Worm (Caenorhabditis elegans): ENCODE results near the gene srxa-14.

The srxa-14 gene

ce11 chrV:20638344-20638743 is 1.1 kb upstream of the srxa-14 start, which contains the start of gene Y44A6B.3:
Gene Y44A6B.3, minus strand, starts transcription at chrV:20638444.
- no peak for TF ChIP-seq mep-1 (tag; optimal IDR thresholded peaks at IDR 0.05)
- no peak for TF ChIP-seq R02D3.7 (tag; optimal IDR thresholded peaks at IDR 0.05)
- no peak for TF ChIP-seq mes-2 (tag; optimal IDR thresholded peaks at IDR 0.05; ENCODE audit: poor library complexity, severe bottlenecking)
- TF ChIP-seq vab-7 (GFP tag; IDR thresholded peaks at IDR 0.05) = no peak
- TF ChIP-seq aly-2 (tag; optimal IDR thresholded peaks at IDR 0.05) = no peak

- no peak for TF ChIP-seq daf-19 (GFP tag; conservative IDR thresholded peaks at IDR 0.05)
- TF ChIP-seq nhr-76 (tag; optimal IDR thresholded peaks at IDR 0.05) = no peak
These were observed 2.5 kb downstream of the srxa-14 start, which contains the start of gene srxa-15 for ce11 chrV:20641896-20642295. Gene srxa-15, plus strand, starts transcription at chrV:20642196.

ce11 chrV:20645479-20645878 is 6.1 kb downstream of the srxa-14 start:
- TF ChIP-seq zag-1 (tag; optimal IDR thresholded peaks at IDR 0.05) = no peak
- no peak for TF ChIP-seq Y105C5A.15 (GFP tag; IDR thresholded peaks at IDR 0.05)

- TF ChIP-seq mxl-3 (GFP tag; optimal IDR thresholded peaks at IDR 0.05) = peak; percentile 7
- no peak for TF ChIP-seq mes-2 (tag; optimal IDR thresholded peaks at IDR 0.05; ENCODE audit: poor library complexity, severe bottlenecking)
- TF ChIP-seq nhr-41 (GFP tag; IDR thresholded peaks at IDR 0.05) = no peak
- TF ChIP-seq ceh-82 (tag; optimal IDR thresholded peaks at IDR 0.05) = no peak
- TF ChIP-seq sdz-12 (GFP tag; optimal IDR thresholded peaks at IDR 0.05) = no peak
- TF ChIP-seq cey-2 (tag; optimal IDR thresholded peaks at IDR 0.05; ENCODE audit: borderline replicate concordance, insufficient read depth) = peak; percentile 32
- no peak for TF ChIP-seq madf-9 (GFP tag; conservative IDR thresholded peaks at IDR 0.05)
- TF ChIP-seq hlh-30 (tag; optimal IDR thresholded peaks at IDR 0.05; ENCODE audit: insufficient read depth) = peak; percentile 19
- peak; percentile 31 for TF ChIP-seq hlh-11 (tag; optimal IDR thresholded peaks at IDR 0.05)
- TF ChIP-seq Y48G9A.11 (GFP tag; IDR thresholded peaks at IDR 0.05) = no peak
- no peak for TF ChIP-seq F37D6.2 (tag; optimal IDR thresholded peaks at IDR 0.05)
- no peak for TF ChIP-seq nhr-77 (tag; optimal IDR thresholded peaks at IDR 0.05)
- TF ChIP-seq arid-1 (GFP tag; conservative IDR thresholded peaks at IDR 0.05) = no peak
- TF ChIP-seq ztf-7 (tag; optimal IDR thresholded peaks at IDR 0.05) = no peak
- peak; percentile 22; the same call in 1 of the 2 replicates for TF ChIP-seq hmg-1.1 (GFP tag; IDR thresholded peaks at IDR 0.05)
- TF ChIP-seq nhr-28 (tag; optimal IDR thresholded peaks at IDR 0.05) = peak; percentile 68
These were observed 9.5 kb downstream of the srxa-14 start for ce11 chrV:20648868-20649267.

DNA sequence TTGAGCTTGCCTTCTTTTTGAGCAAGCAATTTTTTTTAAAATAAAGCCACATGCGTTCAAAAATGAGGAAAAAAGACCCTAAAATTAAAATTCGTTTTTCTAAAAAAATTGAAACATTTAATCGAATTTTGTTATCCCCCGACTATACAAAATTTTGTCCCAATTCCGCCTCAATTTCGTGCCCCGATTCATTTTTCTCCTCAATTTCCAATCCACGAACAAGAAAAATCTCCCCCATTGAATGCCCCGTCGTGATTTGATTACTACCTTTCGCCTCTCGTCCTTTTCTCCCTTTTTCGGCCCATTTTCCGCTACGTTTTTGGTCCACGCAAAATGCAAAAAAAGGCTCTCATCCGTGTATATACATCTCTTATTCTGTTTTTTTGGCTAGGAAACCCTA is 12.5 kb downstream of the srxa-14 start:
- TF ChIP-seq nhr-10 (tag; optimal IDR thresholded peaks at IDR 0.05) = no peak
- peak; percentile 14 for TF ChIP-seq fkh-10 (GFP tag; optimal IDR thresholded peaks at IDR 0.05)

- TF ChIP-seq ZK337.2 (GFP tag; IDR thresholded peaks at IDR 0.05) = no peak
These were observed 15.0 kb downstream of the srxa-14 start, which contains the start of gene mnr-1 for ce11 chrV:20654350-20654749. Gene mnr-1, plus strand, starts transcription at chrV:20654650.

DNA sequence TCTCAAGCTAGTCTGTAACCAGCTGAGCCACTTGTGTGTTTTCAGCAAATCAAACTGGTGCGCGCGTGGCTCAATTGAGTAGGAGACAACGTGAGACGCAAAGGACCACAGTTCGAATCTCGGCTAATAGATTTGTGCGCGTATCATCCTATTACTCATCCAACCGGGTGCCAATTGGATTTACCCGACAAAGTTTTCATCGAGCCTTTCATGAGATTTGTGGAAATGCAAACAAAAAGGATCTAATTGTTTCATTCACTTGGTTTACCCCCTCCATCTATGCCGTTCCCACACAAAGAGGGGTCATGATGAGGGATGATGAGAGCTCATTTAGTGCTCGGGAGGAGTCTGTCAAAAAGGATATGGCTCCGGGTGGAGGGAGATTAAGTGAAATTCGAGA is 15.8 kb downstream of the srxa-14 start:
- TF ChIP-seq fkh-10 (GFP tag; optimal IDR thresholded peaks at IDR 0.05) = no peak
- TF ChIP-seq T20F7.1 (GFP tag; optimal IDR thresholded peaks at IDR 0.05) = no peak
- TF ChIP-seq ceh-62 (tag; optimal IDR thresholded peaks at IDR 0.05) = no peak
- no peak for TF ChIP-seq spr-1 (tag; optimal IDR thresholded peaks at IDR 0.05)
- no peak for TF ChIP-seq egl-27 (tag; optimal IDR thresholded peaks at IDR 0.05)
- no peak for TF ChIP-seq lin-39 (tag; optimal IDR thresholded peaks at IDR 0.05)
- TF ChIP-seq ceh-28 (tag; optimal IDR thresholded peaks at IDR 0.05) = no peak
- TF ChIP-seq hif-1 (tag; optimal IDR thresholded peaks at IDR 0.05) = no peak
- no peak for TF ChIP-seq ctbp-1 (GFP tag; IDR thresholded peaks at IDR 0.05)
- TF ChIP-seq daf-16 (GFP tag; optimal IDR thresholded peaks at IDR 0.05) = no peak
- TF ChIP-seq daf-16 (tag; optimal IDR thresholded peaks at IDR 0.05) = no peak
- TF ChIP-seq php-3 (GFP tag; IDR thresholded peaks at IDR 0.05) = no peak
- no peak for TF ChIP-seq F49E8.2 (tag; optimal IDR thresholded peaks at IDR 0.05; ENCODE audit: borderline replicate concordance)
- TF ChIP-seq hlh-11 (tag; optimal IDR thresholded peaks at IDR 0.05) = no peak

Measured in whole organism, L4 larva.